Fruit fly (Drosophila melanogaster): Measurements from ENCODE around the gene CG17593.

- no peak for TF ChIP-seq Blimp-1 (GFP tag; optimal IDR thresholded peaks at IDR 0.05)
- no peak for TF ChIP-seq achi (GFP tag; optimal IDR thresholded peaks at IDR 0.05)
- TF ChIP-seq CG4318 (GFP tag; optimal IDR thresholded peaks at IDR 0.05) = no peak
- TF ChIP-seq Met (GFP tag; optimal IDR thresholded peaks at IDR 0.05) = no peak
- TF ChIP-seq Hr38 (GFP tag; optimal IDR thresholded peaks at IDR 0.05) = no peak
- TF ChIP-seq CG8632 (GFP tag; optimal IDR thresholded peaks at IDR 0.05) = no peak
- no peak for TF ChIP-seq CG6854 (GFP tag; optimal IDR thresholded peaks at IDR 0.05)
Observed at dm6 chr2L:3530186-3530832, 15.6 kb downstream of the CG17593 start, which contains the start of the genes Spindly and IFT57.

Data from whole organism, prepupa.